Worm (Caenorhabditis elegans) whole organism, late embryonic: ENCODE measurements around the gene ZK1128.3.

Experiments
- ama-1 ChIP-seq: fragments of 150-350 bp; optimal IDR thresholded peaks from 2 replicates; lab custom pipeline; 2014
- ceh-22 ChIP-seq: sonication (generic microtip); optimal IDR thresholded peaks from 2 replicates; lab custom pipeline; 2017; ENCODE audit warnings: missing biosample characterization, missing genetic modification characterization
- dve-1 ChIP-seq: sonication (generic microtip); optimal IDR thresholded peaks from 2 replicates; lab custom pipeline; 2017; ENCODE audit warnings: antibody characterized with exemption, mild to moderate bottlenecking, missing genetic modification characterization, missing compliant biosample characterization
- fkh-10 ChIP-seq: fragments of 150-350 bp; optimal IDR thresholded peaks from 2 replicates; lab custom pipeline; 2014; ENCODE audit warnings: missing biosample characterization, missing genetic modification reagents, missing genetic modification characterization
- hlh-15 ChIP-seq: sonication (generic microtip); optimal IDR thresholded peaks from 2 replicates; lab custom pipeline; 2016; ENCODE audit warnings: missing genetic modification characterization, missing compliant biosample characterization
- hlh-30 ChIP-seq: sonication (generic microtip); optimal IDR thresholded peaks from 2 replicates; lab custom pipeline; 2017; ENCODE audit warnings: antibody characterized with exemption, missing genetic modification characterization, missing compliant biosample characterization; ENCODE audit not compliant: insufficient read depth
- nhr-11 ChIP-seq: fragments of 150-350 bp; optimal IDR thresholded peaks from 2 replicates; lab custom pipeline; 2014; ENCODE audit warnings: missing biosample characterization, missing genetic modification characterization
- pqm-1 ChIP-seq: sonication (generic microtip); optimal IDR thresholded peaks from 2 replicates; lab custom pipeline; 2016; ENCODE audit warnings: missing genetic modification characterization, missing compliant biosample characterization
- tbx-7 ChIP-seq: sonication (generic microtip); optimal IDR thresholded peaks from 2 replicates; lab custom pipeline; 2016; ENCODE audit warnings: missing genotype, missing genetic modification characterization, missing compliant biosample characterization
- ztf-16 ChIP-seq: sonication (generic microtip); optimal IDR thresholded peaks from 2 replicates; lab custom pipeline; 2017; ENCODE audit warnings: missing genetic modification characterization, missing compliant biosample characterization

DNA sequence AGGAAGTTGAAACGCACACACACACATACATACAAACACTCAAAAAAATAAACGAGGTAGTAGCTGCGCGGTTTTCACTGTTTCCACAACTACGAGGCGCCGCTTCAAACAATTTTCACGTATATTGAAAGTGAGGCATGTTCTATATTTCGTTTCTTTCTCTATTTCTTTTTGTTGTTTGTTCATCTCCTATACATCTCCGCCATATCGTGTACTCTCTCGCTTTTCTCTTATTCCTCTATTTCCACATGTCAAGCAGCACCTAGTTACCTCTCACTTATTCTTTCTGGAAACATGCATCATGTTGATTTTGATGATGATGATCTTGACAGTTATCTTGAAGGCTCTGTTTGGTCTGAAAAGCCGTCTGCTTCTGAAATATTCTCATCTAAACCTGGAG lies 18.1 kb upstream of the ZK1128.3 start, which contains the start of gene ZK1128.7:
- TF ChIP-seq ceh-22 (tag; lab: Kevin White, UChicago) (no peak), dve-1 (tag; lab: Kevin White, UChicago) (no peak), tbx-7 (tag; lab: Kevin White, UChicago) (no peak), pqm-1 (tag; lab: Kevin White, UChicago) (no peak), fkh-10 (GFP tag; lab: Kevin White, UChicago) (no peak), nhr-11 (no peak), hlh-30 (tag; lab: Kevin White, UChicago) (no peak), ama-1 (lab: Kevin White, UChicago) (no peak), hlh-15 (tag; lab: Kevin White, UChicago) (no peak), ztf-16 (no peak)
